Fruit fly (Drosophila melanogaster) whole organism, prepupa: Measurements from ENCODE around the gene CG1638.

Source experiments
- Blimp-1 ChIP-seq: fragments of 200-800 bp; sonication (Bioruptor generic); optimal IDR thresholded peaks from 3 replicates; lab custom pipeline; 2017; ENCODE audit warnings: missing biosample characterization, missing genetic modification characterization, mild to moderate bottlenecking, moderate library complexity, missing genetic modification reagents
- CG16779 ChIP-seq: fragments of 200-800 bp; sonication (Bioruptor generic); optimal IDR thresholded peaks from 3 replicates; lab custom pipeline; 2017; ENCODE audit warnings: missing biosample characterization, mild to moderate bottlenecking, missing genetic modification characterization
- Ets21C ChIP-seq: fragments of 200-800 bp; sonication (Bioruptor generic); optimal IDR thresholded peaks from 3 replicates; lab custom pipeline; 2016; ENCODE audit warnings: missing biosample characterization, missing genetic modification characterization
- Lpt ChIP-seq: fragments of 200-800 bp; sonication (Bioruptor generic); optimal IDR thresholded peaks from 3 replicates; lab custom pipeline; 2016; ENCODE audit warnings: missing biosample characterization, missing genetic modification characterization
- OdsH ChIP-seq: fragments of 200-800 bp; sonication (Bioruptor generic); optimal IDR thresholded peaks from 3 replicates; lab custom pipeline; 2016; ENCODE audit warnings: missing biosample characterization, missing genetic modification characterization
- Sox14 ChIP-seq: fragments of 200-800 bp; sonication (Bioruptor generic); optimal IDR thresholded peaks from 3 replicates; lab custom pipeline; 2016; ENCODE audit warnings: missing biosample characterization, missing genetic modification characterization
- Sox15 ChIP-seq: fragments of 200-800 bp; sonication (Bioruptor generic); optimal IDR thresholded peaks from 3 replicates; lab custom pipeline; 2016; ENCODE audit warnings: missing biosample characterization, missing genetic modification characterization
- spab ChIP-seq: fragments of 200-800 bp; sonication (Bioruptor generic); optimal IDR thresholded peaks from 2 replicates; lab custom pipeline; 2017; ENCODE audit warnings: missing biosample characterization, mild to moderate bottlenecking, missing genetic modification characterization, missing genetic modification reagents

DNA sequence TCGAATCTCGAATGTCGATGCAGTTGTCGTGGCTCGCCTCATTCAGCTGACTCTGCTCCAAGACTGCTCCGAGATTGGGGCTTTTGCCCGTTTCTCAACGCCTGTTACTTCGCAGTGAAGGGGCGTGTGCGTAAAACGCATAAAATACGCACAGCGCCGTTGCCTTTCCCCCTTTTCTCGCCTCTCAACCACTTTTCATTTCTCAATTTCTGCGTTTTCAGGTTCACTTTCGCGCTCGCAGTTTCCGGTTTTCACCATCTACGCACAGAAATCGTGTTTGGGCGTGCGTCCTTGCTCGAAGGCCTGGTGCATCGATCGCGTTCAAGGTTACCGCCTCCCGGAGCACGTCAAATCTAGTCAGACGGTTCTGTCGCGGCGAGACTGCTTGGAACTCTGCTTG is 30.6 kb upstream of the CG1638 start:
- no peak for TF ChIP-seq Lpt (GFP tag; lab: Kevin White, UChicago)
- no peak for TF ChIP-seq OdsH
- TF ChIP-seq Blimp-1 (GFP tag; lab: Kevin White, UChicago) = peak; percentile 88
- no peak for TF ChIP-seq Ets21C (GFP tag; lab: Kevin White, UChicago)
- TF ChIP-seq Sox14 (GFP tag; lab: Kevin White, UChicago) = no peak
- TF ChIP-seq spab (GFP tag; lab: Kevin White, UChicago) = no peak
- no peak for TF ChIP-seq CG16779 (tag; lab: Kevin White, UChicago)
- TF ChIP-seq Sox15 (GFP tag; lab: Kevin White, UChicago) = no peak
